Worm (Caenorhabditis elegans) whole organism, early embryonic: ENCODE results near the gene nhr-182.

Experiments used
- flt-1 ChIP-seq: fragments of 200-800 bp; sonication (Bioruptor generic); IDR thresholded peaks from 2 replicates; pipeline ENCODE4 v1.3.6; 2022; ENCODE audit warnings: missing genetic modification characterization, missing compliant biosample characterization
- hnd-1 ChIP-seq: sonication (generic microtip); optimal IDR thresholded peaks from 2 replicates; lab custom pipeline; 2016; ENCODE audit warnings: missing genetic modification characterization, missing compliant biosample characterization

- no peak for TF ChIP-seq hnd-1 (tag; lab: Kevin White, UChicago)
- no peak for TF ChIP-seq flt-1 (GFP tag; lab: Robert Waterston, UW)
Measured at ce11 chrV:2294577-2294976, 34.9 kb upstream of the nhr-182 start, which contains the start of gene nhr-226.
